Worm (Caenorhabditis elegans) whole organism, L4/young adult: Measurements from ENCODE around the gene xpo-1.

Experiments used
- W03F9.2 ChIP-seq: fragments of 150-350 bp; optimal IDR thresholded peaks from 2 replicates; lab custom pipeline; 2014; ENCODE audit warnings: missing biosample characterization, missing genetic modification characterization
- dao-5 ChIP-seq: sonication (generic microtip); optimal IDR thresholded peaks from 2 replicates; lab custom pipeline; 2016; ENCODE audit warnings: missing genotype, missing genetic modification characterization, moderate library complexity, missing compliant biosample characterization

ce11 chrV:7761906-7762305 lies 43.0 kb upstream of the xpo-1 start:
- TF ChIP-seq W03F9.2 (tag; lab: Kevin White, UChicago) (no peak), dao-5 (tag; lab: Kevin White, UChicago) (no peak)
